Fruit fly (Drosophila melanogaster) whole organism, embryonic: Measurements from ENCODE around the gene ppl.

Source experiments
- BEAF-32 ChIP-seq: fragments of 200-800 bp; sonication (Bioruptor generic); optimal IDR thresholded peaks from 3 replicates; lab custom pipeline; 2017; ENCODE audit warnings: missing biosample characterization, missing genetic modification characterization, mild to moderate bottlenecking, moderate library complexity, missing genetic modification reagents
- Bgb ChIP-seq: fragments of 200-800 bp; sonication (Bioruptor generic); IDR thresholded peaks from 2 replicates; pipeline ENCODE4 v1.3.6; 2022; ENCODE audit warnings: missing biosample characterization, missing genetic modification characterization; ENCODE audit not compliant: partially characterized antibody
- CG12236 ChIP-seq: fragments of 200-800 bp; sonication (Bioruptor generic); optimal IDR thresholded peaks from 2 replicates; lab custom pipeline; 2016; ENCODE audit warnings: missing biosample characterization, missing genetic modification characterization
- CG12659 ChIP-seq: fragments of 200-800 bp; sonication (Bioruptor generic); optimal IDR thresholded peaks from 3 replicates; lab custom pipeline; 2017; ENCODE audit warnings: mild to moderate bottlenecking, missing biosample characterization, missing genetic modification reagents, missing genetic modification characterization
- CG12769 ChIP-seq: fragments of 200-800 bp; sonication (Bioruptor generic); optimal IDR thresholded peaks from 2 replicates; lab custom pipeline; 2019; ENCODE audit warnings: missing biosample characterization, mild to moderate bottlenecking, missing genetic modification characterization, moderate library complexity
- CG13287 ChIP-seq: fragments of 200-800 bp; sonication (Bioruptor generic); IDR thresholded peaks from 2 replicates; pipeline ENCODE4 v1.3.6; 2022; ENCODE audit warnings: missing biosample characterization, missing genetic modification characterization; ENCODE audit not compliant: partially characterized antibody
- CG14860 ChIP-seq: fragments of 200-800 bp; sonication (Bioruptor generic); IDR thresholded peaks from 3 replicates; pipeline ENCODE4 v1.3.6; 2022; ENCODE audit warnings: missing biosample characterization, missing genetic modification characterization; ENCODE audit not compliant: partially characterized antibody
- CG15696 ChIP-seq: fragments of 200-800 bp; sonication (Bioruptor generic); optimal IDR thresholded peaks from 2 replicates; lab custom pipeline; 2019; ENCODE audit warnings: missing biosample characterization, mild to moderate bottlenecking, missing genetic modification characterization, moderate library complexity
- CG16813 ChIP-seq: fragments of 200-800 bp; sonication (Bioruptor generic); IDR thresholded peaks from 3 replicates; pipeline ENCODE4 v1.3.6; 2022; ENCODE audit warnings: missing biosample characterization, missing genetic modification characterization; ENCODE audit not compliant: partially characterized antibody
- CG17359 ChIP-seq: fragments of 200-800 bp; sonication (Bioruptor generic); optimal IDR thresholded peaks from 3 replicates; lab custom pipeline; 2018; ENCODE audit warnings: missing biosample characterization, mild to moderate bottlenecking, missing genetic modification characterization, moderate library complexity
- CG17361 ChIP-seq: fragments of 200-800 bp; sonication (Bioruptor generic); IDR thresholded peaks from 3 replicates; pipeline ENCODE4 v1.3.6; 2022; ENCODE audit warnings: missing biosample characterization, missing genetic modification characterization
- CG18476 ChIP-seq: fragments of 200-800 bp; sonication (Bioruptor generic); optimal IDR thresholded peaks from 2 replicates; lab custom pipeline; 2016; ENCODE audit warnings: missing biosample characterization, mild to moderate bottlenecking, missing genetic modification characterization
- CG2678 ChIP-seq: fragments of 200-800 bp; sonication (Bioruptor generic); optimal IDR thresholded peaks from 3 replicates; lab custom pipeline; 2019; ENCODE audit warnings: missing biosample characterization, mild to moderate bottlenecking, missing genetic modification characterization, moderate library complexity
- CG2712 ChIP-seq: fragments of 200-800 bp; optimal IDR thresholded peaks from 3 replicates; lab custom pipeline; 2019; ENCODE audit warnings: missing biosample characterization, mild to moderate bottlenecking, missing genetic modification characterization, moderate library complexity
- CG34376 ChIP-seq: fragments of 200-800 bp; sonication (Bioruptor generic); optimal IDR thresholded peaks from 2 replicates; lab custom pipeline; 2018; ENCODE audit warnings: missing biosample characterization, mild to moderate bottlenecking, missing genetic modification characterization
- CG4282 ChIP-seq: fragments of 200-800 bp; sonication (Bioruptor generic); optimal IDR thresholded peaks from 2 replicates; lab custom pipeline; 2016; ENCODE audit warnings: missing biosample characterization, missing genetic modification characterization
- CG6791 ChIP-seq: fragments of 200-800 bp; sonication (Bioruptor generic); IDR thresholded peaks from 3 replicates; pipeline ENCODE4 v1.3.6; 2022; ENCODE audit warnings: missing biosample characterization, missing genetic modification characterization; ENCODE audit not compliant: partially characterized antibody
- CG7963 ChIP-seq: fragments of 200-800 bp; sonication (Bioruptor generic); IDR thresholded peaks from 3 replicates; pipeline ENCODE4 v1.3.6; 2022; ENCODE audit warnings: missing biosample characterization, missing genetic modification characterization; ENCODE audit not compliant: partially characterized antibody
- CTCF ChIP-seq: fragments of 200-800 bp; sonication (Bioruptor generic); optimal IDR thresholded peaks from 2 replicates; lab custom pipeline; 2017; ENCODE audit warnings: missing biosample characterization, mild to moderate bottlenecking, missing genetic modification characterization, moderate library complexity
- D ChIP-seq, 2 experiments: fragments of 200-800 bp in 1 of 2; fragments of >200 bp in 1 of 2; sonication (Bioruptor generic) in 1 of 2; optimal IDR thresholded peaks; 2 replicates in 1 of 2; 3 replicates in 1 of 2; lab custom pipeline; 2017; ENCODE audit warnings: mild to moderate bottlenecking in 1 of 2, missing biosample characterization in 1 of 2, missing genetic modification characterization in 1 of 2, missing genetic modification reagents in 1 of 2
- Dref ChIP-seq: fragments of 200-800 bp; sonication (Bioruptor generic); IDR thresholded peaks from 2 replicates; pipeline ENCODE4 v1.3.6; 2022; ENCODE audit warnings: missing biosample characterization, missing genetic modification characterization
- E2f1 ChIP-seq: fragments of 200-800 bp; sonication (Bioruptor generic); IDR thresholded peaks from 2 replicates; pipeline ENCODE4 v1.3.6; 2022; ENCODE audit warnings: missing biosample characterization, missing genetic modification characterization
- Fer1 ChIP-seq: fragments of 200-800 bp; sonication (Bioruptor generic); optimal IDR thresholded peaks from 2 replicates; lab custom pipeline; 2017; ENCODE audit warnings: missing biosample characterization, mild to moderate bottlenecking, missing genetic modification characterization
- HLH4C ChIP-seq: fragments of 200-800 bp; sonication (Bioruptor generic); IDR thresholded peaks from 3 replicates; pipeline ENCODE4 v1.3.6; 2022; ENCODE audit warnings: missing biosample characterization, missing genetic modification characterization; ENCODE audit not compliant: partially characterized antibody
- HLHmδ ChIP-seq: fragments of 200-800 bp; sonication (Bioruptor generic); optimal IDR thresholded peaks from 2 replicates; lab custom pipeline; 2018; ENCODE audit warnings: missing biosample characterization, mild to moderate bottlenecking, missing genetic modification characterization, moderate library complexity
- Hr78 ChIP-seq, 2 experiments: fragments of 200-800 bp in 1 of 2; fragments of >200 bp in 1 of 2; sonication (Bioruptor generic) in 1 of 2; optimal IDR thresholded peaks; 2 replicates each; lab custom pipeline; 2017 to 2019; ENCODE audit warnings: missing biosample characterization in 2 of 2, missing genetic modification characterization in 2 of 2, mild to moderate bottlenecking in 1 of 2, moderate library complexity in 1 of 2
- Max ChIP-seq: fragments of 200-800 bp; sonication (Bioruptor generic); optimal IDR thresholded peaks from 2 replicates; lab custom pipeline; 2016; ENCODE audit warnings: missing biosample characterization, mild to moderate bottlenecking, missing genetic modification characterization
- Mrtf ChIP-seq: fragments of 200-800 bp; sonication (Bioruptor generic); IDR thresholded peaks from 3 replicates; pipeline ENCODE4 v1.3.6; 2022; ENCODE audit warnings: missing biosample characterization, missing genetic modification characterization
- Scr ChIP-seq: fragments of 200-800 bp; sonication (Bioruptor generic); IDR thresholded peaks from 2 replicates; pipeline ENCODE4 v1.3.6; 2022; ENCODE audit warnings: missing biosample characterization, missing genetic modification characterization; ENCODE audit not compliant: partially characterized antibody
- Xrp1 ChIP-seq: fragments of 200-800 bp; sonication (Bioruptor generic); IDR thresholded peaks from 2 replicates; pipeline ENCODE4 v1.3.6; 2022; ENCODE audit warnings: missing biosample characterization, missing genetic modification characterization
- YL-1 ChIP-seq: fragments of 200-800 bp; sonication (Bioruptor generic); optimal IDR thresholded peaks from 3 replicates; lab custom pipeline; 2017; ENCODE audit warnings: missing biosample characterization, mild to moderate bottlenecking, missing genetic modification characterization
- ab ChIP-seq: fragments of 200-800 bp; sonication (Bioruptor generic); optimal IDR thresholded peaks from 2 replicates; lab custom pipeline; 2016; ENCODE audit warnings: missing biosample characterization, missing genetic modification characterization
- bbx ChIP-seq: fragments of 200-800 bp; sonication (Bioruptor generic); IDR thresholded peaks from 2 replicates; pipeline ENCODE4 v1.3.6; 2022; ENCODE audit warnings: missing biosample characterization, missing genetic modification characterization; ENCODE audit not compliant: partially characterized antibody
- br ChIP-seq: fragments of >200 bp; optimal IDR thresholded peaks from 2 replicates; lab custom pipeline; 2017
- chinmo ChIP-seq: fragments of 200-800 bp; sonication (Bioruptor generic); IDR thresholded peaks from 4 replicates; pipeline ENCODE4 v1.3.6; 2022; ENCODE audit warnings: missing biosample characterization, missing genetic modification characterization; ENCODE audit not compliant: partially characterized antibody
- ci ChIP-seq: fragments of 200-800 bp; sonication (Bioruptor generic); IDR thresholded peaks from 3 replicates; pipeline ENCODE4 v1.3.6; 2022; ENCODE audit warnings: missing biosample characterization, missing genetic modification characterization
- exex ChIP-seq: fragments of 200-800 bp; sonication (Bioruptor generic); optimal IDR thresholded peaks from 4 replicates; lab custom pipeline; 2018; ENCODE audit warnings: missing biosample characterization, mild to moderate bottlenecking, missing genetic modification characterization, moderate library complexity
- gcm ChIP-seq: fragments of 200-800 bp; sonication (Bioruptor generic); optimal IDR thresholded peaks from 2 replicates; lab custom pipeline; 2019; ENCODE audit warnings: missing biosample characterization, mild to moderate bottlenecking, missing genetic modification characterization, moderate library complexity
- gfzf ChIP-seq: fragments of 200-800 bp; sonication (Bioruptor generic); optimal IDR thresholded peaks from 2 replicates; lab custom pipeline; 2016; ENCODE audit warnings: missing biosample characterization, mild to moderate bottlenecking, missing genetic modification characterization, moderate library complexity
- lbe ChIP-seq: fragments of 200-800 bp; sonication (Bioruptor generic); optimal IDR thresholded peaks from 2 replicates; lab custom pipeline; 2016; ENCODE audit warnings: missing biosample characterization, mild to moderate bottlenecking, missing genetic modification characterization
- nom ChIP-seq: fragments of 200-800 bp; sonication (Bioruptor generic); optimal IDR thresholded peaks from 2 replicates; lab custom pipeline; 2017; ENCODE audit warnings: missing biosample characterization, missing genetic modification characterization, mild to moderate bottlenecking, moderate library complexity, missing genetic modification reagents
- odd ChIP-seq: fragments of 200-800 bp; sonication (Bioruptor generic); optimal IDR thresholded peaks from 2 replicates; lab custom pipeline; 2017; ENCODE audit warnings: missing biosample characterization, mild to moderate bottlenecking, missing genetic modification characterization
- pros ChIP-seq: fragments of 200-800 bp; sonication (Bioruptor generic); optimal IDR thresholded peaks from 3 replicates; lab custom pipeline; 2019; ENCODE audit warnings: missing biosample characterization, mild to moderate bottlenecking, missing genetic modification characterization, moderate library complexity
- rib ChIP-seq: fragments of 200-800 bp; sonication (Bioruptor generic); IDR thresholded peaks from 2 replicates; pipeline ENCODE4 v1.3.6; 2022; ENCODE audit warnings: missing biosample characterization, missing genetic modification characterization
- row ChIP-seq: fragments of 200-800 bp; sonication (Bioruptor generic); IDR thresholded peaks from 3 replicates; pipeline ENCODE4 v1.3.6; 2022; ENCODE audit warnings: missing biosample characterization, missing genetic modification characterization
- unc-4 ChIP-seq: fragments of 200-800 bp; sonication (Bioruptor generic); IDR thresholded peaks from 2 replicates; pipeline ENCODE4 v1.3.6; 2022; ENCODE audit warnings: missing biosample characterization, missing genetic modification characterization; ENCODE audit not compliant: partially characterized antibody

Gene ppl

DNA sequence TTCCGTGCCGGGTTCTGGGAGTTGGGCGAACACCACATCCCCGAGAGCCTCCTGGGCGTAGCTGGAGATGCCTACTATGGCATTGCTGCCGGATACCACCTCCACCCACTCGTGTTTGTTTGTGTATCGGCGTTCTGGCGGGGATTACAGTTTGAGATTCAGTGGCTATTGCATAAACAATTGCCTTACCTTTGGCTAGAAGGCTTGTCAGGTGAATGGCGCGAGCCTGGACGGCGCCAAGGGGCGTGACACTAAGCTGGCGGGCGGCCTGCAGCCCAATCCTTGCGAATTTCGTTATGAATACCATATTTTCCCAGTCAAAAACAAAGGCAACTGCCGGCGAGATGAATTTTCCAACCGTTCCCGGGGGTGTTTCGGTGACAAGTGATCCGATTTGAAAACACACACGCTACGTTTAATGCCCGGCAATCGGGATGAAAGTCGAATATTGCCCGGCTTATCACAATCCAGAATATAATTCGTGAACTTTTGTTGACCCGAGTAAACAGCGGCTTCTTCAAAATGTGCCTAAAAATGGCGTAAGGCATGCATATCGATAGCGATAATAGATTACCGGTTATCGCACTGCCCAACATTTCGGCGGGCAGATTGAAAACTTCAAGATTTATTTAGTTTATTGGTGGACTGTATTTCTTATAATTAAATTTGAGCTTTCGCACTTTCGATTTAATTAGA is at the start of gene ppl:
TSS of gene ppl (minus strand) at position 511 of the 696 bp plus-strand sequence.
- TF ChIP-seq CG13287 (GFP tag; lab: Robert Waterston, UW) (peak; percentile 73), CG7963 (0 out of 3 replicates have a peak, but pooled peaks have one; percentile 30), CG2678 (tag; lab: Kevin White, UChicago) (peak; percentile 1), ci (GFP tag; lab: Robert Waterston, UW) (0 out of 3 replicates have a peak, but pooled peaks have one; percentile 37), bbx (GFP tag; lab: Robert Waterston, UW) (peak; percentile 50), CG2712 (tag; lab: Kevin White, UChicago) (peak; percentile 17), unc-4 (GFP tag; lab: Robert Waterston, UW) (peak; percentile 57), CG17361 (GFP tag; lab: Robert Waterston, UW) (0 out of 3 replicates have a peak, but pooled peaks have one; percentile 19), HLHmδ (GFP tag; lab: Kevin White, UChicago) (peak; percentile 45), odd (GFP tag; lab: Kevin White, UChicago) (peak; percentile 0), CG17359 (tag; lab: Kevin White, UChicago) (peak; percentile 20), CG12236 (no peak), CG18476 (GFP tag; lab: Kevin White, UChicago) (peak; percentile 91), Hr78 (GFP tag; optimal IDR thresholded peaks at IDR 0.05; lab: Kevin White, UChicago) (peak in 1 of 2 experiments; percentile 99), lbe (GFP tag; lab: Kevin White, UChicago) (peak; percentile 26), HLH4C (peak; percentile 70), Max (GFP tag; lab: Kevin White, UChicago) (no peak), CG34376 (peak; percentile 82), Xrp1 (no peak), YL-1 (GFP tag; lab: Kevin White, UChicago) (peak; percentile 56), pros (peak; percentile 87), CG16813 (GFP tag; lab: Robert Waterston, UW) (peak; percentile 49; the same call in 2 of the 3 replicates), CG4282 (GFP tag; lab: Kevin White, UChicago) (peak; percentile 1), CG14860 (GFP tag; lab: Robert Waterston, UW) (0 out of 3 replicates have a peak, but pooled peaks have one; percentile 13), gfzf (peak; percentile 77), rib (GFP tag; lab: Robert Waterston, UW) (no peak), chinmo (GFP tag; lab: Robert Waterston, UW) (0 out of 4 replicates have a peak, but pooled peaks have one; percentile 42), Scr (GFP tag; lab: Robert Waterston, UW) (peak; percentile 46; the same call in 1 of the 2 replicates), Dref (GFP tag; lab: Robert Waterston, UW) (peak; percentile 83), CG15696 (tag; lab: Kevin White, UChicago) (peak; percentile 36), br (lab: Kevin White, UChicago) (no peak), CTCF (GFP tag; lab: Kevin White, UChicago) (peak; percentile 4), nom (peak; percentile 0), Mrtf (GFP tag; lab: Robert Waterston, UW) (no peak), ab (GFP tag; lab: Kevin White, UChicago) (no peak), exex (tag; lab: Kevin White, UChicago) (peak; percentile 27), D (optimal IDR thresholded peaks at IDR 0.05; lab: Kevin White, UChicago) (peak; percentile 43), D (GFP tag; optimal IDR thresholded peaks at IDR 0.05; lab: Kevin White, UChicago) (no peak), E2f1 (GFP tag; lab: Robert Waterston, UW) (no peak), CG12769 (tag; lab: Kevin White, UChicago) (peak; percentile 32), Bgb (GFP tag; lab: Robert Waterston, UW) (peak; percentile 58), Fer1 (GFP tag; lab: Kevin White, UChicago) (peak; percentile 26), BEAF-32 (GFP tag; lab: Kevin White, UChicago) (peak; percentile 61), gcm (no peak), row (peak; percentile 51), CG6791 (peak; percentile 57), CG12659 (GFP tag; lab: Kevin White, UChicago) (peak; percentile 9)
